Worm (Caenorhabditis elegans): Measurements from ENCODE around the gene spp-1.

ce11 chrIII:10391628-10392027 is 36.2 kb upstream of the spp-1 start, which contains the start of gene M03C11.9:
- TF ChIP-seq ceh-16 (tag; optimal IDR thresholded peaks at IDR 0.05) (no peak), snpc-4 (tag; optimal IDR thresholded peaks at IDR 0.05) (no peak), egl-27 (tag; optimal IDR thresholded peaks at IDR 0.05) (no peak), zag-1 (tag; optimal IDR thresholded peaks at IDR 0.05) (no peak), elt-1 (tag; optimal IDR thresholded peaks at IDR 0.05) (no peak), nhr-77 (tag; optimal IDR thresholded peaks at IDR 0.05) (no peak), fkh-10 (GFP tag; optimal IDR thresholded peaks at IDR 0.05) (no peak), mdl-1 (tag; optimal IDR thresholded peaks at IDR 0.05) (no peak), unc-62 (GFP tag; optimal IDR thresholded peaks at IDR 0.05) (no peak), nhr-237 (tag; optimal IDR thresholded peaks at IDR 0.05) (no peak)
